Worm (Caenorhabditis elegans): ENCODE data around the gene C53D6.7.

- TF ChIP-seq lsy-2 (tag; optimal IDR thresholded peaks at IDR 0.05) (no peak), lin-13 (GFP tag; optimal IDR thresholded peaks at IDR 0.05) (no peak), hlh-11 (tag; optimal IDR thresholded peaks at IDR 0.05) (no peak)
Measured at ce11 chrIV:9079330-9079729, 42.4 kb upstream of the C53D6.7 start.

All from whole organism, L4 larva.